Fruit fly (Drosophila melanogaster): ENCODE results near the gene Ubc2.

Ubc2 gene

dm6 chr2L:10756049-10756448 lies 11.8 kb downstream of the Ubc2 start, which contains the start of gene CG17124 (continued):
- no peak for TF ChIP-seq CG8281 (tag; optimal IDR thresholded peaks at IDR 0.05)
- TF ChIP-seq org-1 (GFP tag; optimal IDR thresholded peaks at IDR 0.05): peak; percentile 4
- TF ChIP-seq Taf1 (GFP tag; IDR thresholded peaks at IDR 0.05): no peak
- TF ChIP-seq tup (GFP tag; optimal IDR thresholded peaks at IDR 0.05): no peak
- TF ChIP-seq Ada2b (GFP tag; IDR thresholded peaks at IDR 0.05): no peak
- TF ChIP-seq Ets97D (GFP tag; optimal IDR thresholded peaks at IDR 0.05): no peak
- no peak for TF ChIP-seq pnt (GFP tag; optimal IDR thresholded peaks at IDR 0.05)
- peak; percentile 81 for TF ChIP-seq CG13894 (tag; optimal IDR thresholded peaks at IDR 0.05)
- peak; percentile 30 for TF ChIP-seq NfI (GFP tag; optimal IDR thresholded peaks at IDR 0.05)
- TF ChIP-seq Dip2 (GFP tag; IDR thresholded peaks at IDR 0.05): no peak
- TF ChIP-seq Oaz (GFP tag; IDR thresholded peaks at IDR 0.05): no peak
- no peak for TF ChIP-seq zfh2 (GFP tag; optimal IDR thresholded peaks at IDR 0.05)
- TF ChIP-seq D19B (GFP tag; optimal IDR thresholded peaks at IDR 0.05): no peak
- TF ChIP-seq ERR (GFP tag; optimal IDR thresholded peaks at IDR 0.05): peak; percentile 12
- no peak for TF ChIP-seq Fer2 (tag; optimal IDR thresholded peaks at IDR 0.05)
- no peak for TF ChIP-seq inv (GFP tag; IDR thresholded peaks at IDR 0.05; ENCODE audit: partially characterized antibody)
- peak; percentile 57 for TF ChIP-seq CG34376 (GFP tag; optimal IDR thresholded peaks at IDR 0.05)
- TF ChIP-seq jing (GFP tag; optimal IDR thresholded peaks at IDR 0.05): no peak
- no peak for TF ChIP-seq salm (tag; optimal IDR thresholded peaks at IDR 0.05)
- 0 out of 3 replicates have a peak, but pooled peaks have one; percentile 52 for TF ChIP-seq CG11456 (GFP tag; IDR thresholded peaks at IDR 0.05)
- 0 out of 3 replicates have a peak, but pooled peaks have one; percentile 12 for TF ChIP-seq gce (GFP tag; IDR thresholded peaks at IDR 0.05)
- no peak for TF ChIP-seq CG31441 (GFP tag; IDR thresholded peaks at IDR 0.05)
- TF ChIP-seq mirr (GFP tag; optimal IDR thresholded peaks at IDR 0.05): peak; percentile 45
- no peak for TF ChIP-seq CG1024 (GFP tag; IDR thresholded peaks at IDR 0.05)
- peak; percentile 68 for TF ChIP-seq Adf1 (GFP tag; IDR thresholded peaks at IDR 0.05)
- TF ChIP-seq GATAe (GFP tag; conservative IDR thresholded peaks at IDR 0.05): no peak
- TF ChIP-seq tll (GFP tag; optimal IDR thresholded peaks at IDR 0.05): no peak
- peak; percentile 46 for TF ChIP-seq dmrt99B (tag; optimal IDR thresholded peaks at IDR 0.05)
- TF ChIP-seq HHEX (GFP tag; optimal IDR thresholded peaks at IDR 0.05): peak; percentile 40
- TF ChIP-seq B-H2 (GFP tag; optimal IDR thresholded peaks at IDR 0.05): peak; percentile 68
- TF ChIP-seq wek (GFP tag; optimal IDR thresholded peaks at IDR 0.05): peak; percentile 45
- peak; percentile 69 for TF ChIP-seq Nf-YC (tag; optimal IDR thresholded peaks at IDR 0.05)
- TF ChIP-seq Sin3A (optimal IDR thresholded peaks at IDR 0.05): no peak
- TF ChIP-seq CG5245 (GFP tag; optimal IDR thresholded peaks at IDR 0.05): no peak
- no peak for TF ChIP-seq CG3995 (GFP tag; optimal IDR thresholded peaks at IDR 0.05)
- TF ChIP-seq Fer1 (GFP tag; optimal IDR thresholded peaks at IDR 0.05): peak; percentile 72
- no peak for TF ChIP-seq CG14050 (GFP tag; IDR thresholded peaks at IDR 0.05)
- TF ChIP-seq Hr78 (GFP tag; optimal IDR thresholded peaks at IDR 0.05): peak in 1 of 2 experiments; percentile 2
- no peak for TF ChIP-seq CG17612 (GFP tag; IDR thresholded peaks at IDR 0.05)
- TF ChIP-seq CG43689 (GFP tag; IDR thresholded peaks at IDR 0.05): no peak
- TF ChIP-seq CG30431 (GFP tag; optimal IDR thresholded peaks at IDR 0.05): no peak
- no peak for TF ChIP-seq Nf-YA (GFP tag; IDR thresholded peaks at IDR 0.05)
- no peak for TF ChIP-seq twi (tag; optimal IDR thresholded peaks at IDR 0.05)
- TF ChIP-seq CG17829 (tag; optimal IDR thresholded peaks at IDR 0.05): no peak
- TF ChIP-seq CG1832 (GFP tag; optimal IDR thresholded peaks at IDR 0.05): no peak
- 0 out of 2 replicates have a peak, but pooled peaks have one; percentile 9 for TF ChIP-seq ato (GFP tag; IDR thresholded peaks at IDR 0.05; ENCODE audit: partially characterized antibody)
- no peak for TF ChIP-seq sima (GFP tag; optimal IDR thresholded peaks at IDR 0.05)
- no peak for TF ChIP-seq CkIIα-i1 (GFP tag; IDR thresholded peaks at IDR 0.05)
- TF ChIP-seq CG12155 (GFP tag; optimal IDR thresholded peaks at IDR 0.05): no peak
- TF ChIP-seq CG3847 (GFP tag; IDR thresholded peaks at IDR 0.05): no peak
- TF ChIP-seq CG34224 (GFP tag; IDR thresholded peaks at IDR 0.05; ENCODE audit: partially characterized antibody): no peak; the same call in 2 of the 3 replicates

Measured in whole organism, embryonic.